Worm (Caenorhabditis elegans) whole organism, early embryonic: Measurements from ENCODE around the gene K04G11.1.

Experiments
- ama-1 ChIP-seq: fragments of 150-350 bp; optimal IDR thresholded peaks from 2 replicates; lab custom pipeline; 2014
- ceh-36 ChIP-seq: sonication (generic microtip); optimal IDR thresholded peaks from 2 replicates; lab custom pipeline; 2016; ENCODE audit warnings: missing genetic modification characterization, inconsistent platforms, missing compliant biosample characterization
- flt-1 ChIP-seq: fragments of 200-800 bp; sonication (Bioruptor generic); IDR thresholded peaks from 2 replicates; pipeline ENCODE4 v1.3.6; 2022; ENCODE audit warnings: missing genetic modification characterization, missing compliant biosample characterization
- hmbx-1 ChIP-seq: sonication (generic microtip); optimal IDR thresholded peaks from 2 replicates; lab custom pipeline; 2016; ENCODE audit warnings: mild to moderate bottlenecking, missing genetic modification characterization, missing compliant biosample characterization
- scrt-1 ChIP-seq: fragments of 200-800 bp; sonication (Bioruptor generic); IDR thresholded peaks from 2 replicates; pipeline ENCODE4 v1.3.6; 2022; ENCODE audit warnings: missing genetic modification characterization, missing compliant biosample characterization

ce11 chrX:14320298-14320697 is 15.0 kb upstream of the K04G11.1 start, which contains the start of gene C11H1.9:
- no peak for TF ChIP-seq ceh-36 (tag; lab: Kevin White, UChicago)
- no peak for TF ChIP-seq ama-1 (lab: Kevin White, UChicago)
- TF ChIP-seq flt-1 (GFP tag; lab: Robert Waterston, UW): no peak
- TF ChIP-seq hmbx-1: no peak
- no peak for TF ChIP-seq scrt-1
